Worm (Caenorhabditis elegans) whole organism, late embryonic: ENCODE measurements around the gene comt-1.
A peak's percentile ranks its signal among the peaks of the same experiment; 100 is the strongest.

ENCODE experiments used
- C38D4.7 ChIP-seq: fragments of 200-800 bp; sonication (Bioruptor generic); optimal IDR thresholded peaks from 2 replicates; lab custom pipeline; 2018; ENCODE audit warnings: mild to moderate bottlenecking, missing genetic modification characterization, moderate library complexity, missing compliant biosample characterization
- F13H6.1 ChIP-seq: sonication (generic microtip); optimal IDR thresholded peaks from 2 replicates; lab custom pipeline; 2016; ENCODE audit warnings: missing genetic modification characterization, missing compliant biosample characterization
- K09A11.1 ChIP-seq: sonication (generic microtip); optimal IDR thresholded peaks from 2 replicates; lab custom pipeline; 2017; ENCODE audit warnings: antibody characterized with exemption, mild to moderate bottlenecking, missing genetic modification characterization, missing compliant biosample characterization; ENCODE audit not compliant: insufficient read depth
- T23F11.4 ChIP-seq: fragments of 200-800 bp; sonication (Bioruptor generic); optimal IDR thresholded peaks from 2 replicates; lab custom pipeline; 2018; ENCODE audit warnings: mild to moderate bottlenecking, missing genetic modification characterization, missing compliant biosample characterization
- Y22D7AL.16 ChIP-seq: sonication (generic microtip); optimal IDR thresholded peaks from 2 replicates; lab custom pipeline; 2016; ENCODE audit warnings: missing genetic modification characterization, missing compliant biosample characterization
- ahr-1 ChIP-seq: sonication (generic microtip); optimal IDR thresholded peaks from 2 replicates; lab custom pipeline; 2016; ENCODE audit warnings: missing genetic modification characterization, missing compliant biosample characterization
- ceh-18 ChIP-seq: sonication (generic microtip); optimal IDR thresholded peaks from 2 replicates; lab custom pipeline; 2016; ENCODE audit warnings: missing genetic modification characterization, missing compliant biosample characterization
- ceh-19 ChIP-seq: fragments of 200-800 bp; sonication (Bioruptor generic); optimal IDR thresholded peaks from 2 replicates; lab custom pipeline; 2018; ENCODE audit warnings: mild to moderate bottlenecking, missing genetic modification characterization, missing compliant biosample characterization
- ceh-2 ChIP-seq: sonication (generic microtip); optimal IDR thresholded peaks from 2 replicates; lab custom pipeline; 2016; ENCODE audit warnings: missing genotype, missing genetic modification characterization, missing compliant biosample characterization
- ceh-24 ChIP-seq: sonication (generic microtip); optimal IDR thresholded peaks from 2 replicates; lab custom pipeline; 2016; ENCODE audit warnings: mild to moderate bottlenecking, missing genetic modification characterization, missing compliant biosample characterization
- ceh-30 ChIP-seq: fragments of 150-350 bp; optimal IDR thresholded peaks from 2 replicates; lab custom pipeline; 2014; ENCODE audit warnings: missing biosample characterization, missing genetic modification characterization
- ceh-31 ChIP-seq: sonication (generic microtip); optimal IDR thresholded peaks from 2 replicates; lab custom pipeline; 2016; ENCODE audit warnings: missing genetic modification characterization, missing compliant biosample characterization
- ceh-45 ChIP-seq: fragments of 200-800 bp; sonication (Bioruptor generic); IDR thresholded peaks from 2 replicates; pipeline ENCODE4 v1.3.6; 2022; ENCODE audit warnings: missing genetic modification reagents, missing genetic modification characterization, missing compliant biosample characterization
- ceh-48 ChIP-seq: sonication (generic microtip); optimal IDR thresholded peaks from 2 replicates; lab custom pipeline; 2016; ENCODE audit warnings: missing genetic modification characterization, inconsistent platforms, missing compliant biosample characterization
- dve-1 ChIP-seq: sonication (generic microtip); optimal IDR thresholded peaks from 2 replicates; lab custom pipeline; 2017; ENCODE audit warnings: antibody characterized with exemption, mild to moderate bottlenecking, missing genetic modification characterization, missing compliant biosample characterization
- elt-4 ChIP-seq: sonication (generic microtip); optimal IDR thresholded peaks from 2 replicates; lab custom pipeline; 2016; ENCODE audit warnings: missing genetic modification characterization, missing compliant biosample characterization
- ets-4 ChIP-seq: sonication (generic microtip); optimal IDR thresholded peaks from 2 replicates; lab custom pipeline; 2016; ENCODE audit warnings: missing genetic modification characterization, missing compliant biosample characterization
- fax-1 ChIP-seq: sonication (generic microtip); optimal IDR thresholded peaks from 2 replicates; lab custom pipeline; 2016; ENCODE audit warnings: missing genotype, missing genetic modification characterization, missing compliant biosample characterization
- hlh-13 ChIP-seq: fragments of 200-800 bp; sonication (Bioruptor generic); optimal IDR thresholded peaks from 2 replicates; lab custom pipeline; 2018; ENCODE audit warnings: mild to moderate bottlenecking, missing genetic modification characterization, missing compliant biosample characterization
- hlh-15 ChIP-seq: sonication (generic microtip); optimal IDR thresholded peaks from 2 replicates; lab custom pipeline; 2016; ENCODE audit warnings: missing genetic modification characterization, missing compliant biosample characterization
- hlh-30 ChIP-seq: sonication (generic microtip); optimal IDR thresholded peaks from 2 replicates; lab custom pipeline; 2017; ENCODE audit warnings: antibody characterized with exemption, missing genetic modification characterization, missing compliant biosample characterization; ENCODE audit not compliant: insufficient read depth
- hlh-6 ChIP-seq: sonication (generic microtip); optimal IDR thresholded peaks from 2 replicates; lab custom pipeline; 2016; ENCODE audit warnings: missing genotype, missing genetic modification characterization, missing compliant biosample characterization
- hlh-8 ChIP-seq: sonication (generic microtip); optimal IDR thresholded peaks from 2 replicates; lab custom pipeline; 2016; ENCODE audit warnings: missing genotype, missing genetic modification characterization, missing compliant biosample characterization
- lim-6 ChIP-seq: sonication (generic microtip); optimal IDR thresholded peaks from 2 replicates; lab custom pipeline; 2016; ENCODE audit warnings: missing genetic modification characterization, missing compliant biosample characterization
- lin-11 ChIP-seq: fragments of 200-800 bp; sonication (Bioruptor generic); optimal IDR thresholded peaks from 2 replicates; lab custom pipeline; 2018; ENCODE audit warnings: mild to moderate bottlenecking, missing genetic modification characterization, missing compliant biosample characterization
- madf-2 ChIP-seq: sonication (generic microtip); optimal IDR thresholded peaks from 2 replicates; lab custom pipeline; 2017; ENCODE audit warnings: missing genetic modification characterization, missing compliant biosample characterization
- mec-3 ChIP-seq: sonication (generic microtip); optimal IDR thresholded peaks from 2 replicates; lab custom pipeline; 2016; ENCODE audit warnings: borderline replicate concordance, missing genetic modification characterization, missing compliant biosample characterization
- nfya-1 ChIP-seq: sonication (generic microtip); optimal IDR thresholded peaks from 2 replicates; lab custom pipeline; 2017; ENCODE audit warnings: missing genetic modification characterization, mild to moderate bottlenecking, missing compliant biosample characterization, antibody characterized with exemption, moderate library complexity
- nhr-232 ChIP-seq: sonication (generic microtip); optimal IDR thresholded peaks from 2 replicates; lab custom pipeline; 2016; ENCODE audit warnings: missing genetic modification characterization, missing compliant biosample characterization
- npax-4 ChIP-seq: sonication (generic microtip); optimal IDR thresholded peaks from 2 replicates; lab custom pipeline; 2016; ENCODE audit warnings: missing genetic modification characterization, missing compliant biosample characterization
- pat-9 ChIP-seq: fragments of 200-800 bp; sonication (Bioruptor generic); optimal IDR thresholded peaks from 2 replicates; lab custom pipeline; 2018; ENCODE audit warnings: mild to moderate bottlenecking, missing genetic modification characterization, moderate library complexity, missing compliant biosample characterization
- pax-1 ChIP-seq: fragments of 150-350 bp; optimal IDR thresholded peaks from 2 replicates; lab custom pipeline; 2014; ENCODE audit warnings: missing biosample characterization, missing genetic modification characterization
- pha-2 ChIP-seq: sonication (generic microtip); optimal IDR thresholded peaks from 2 replicates; lab custom pipeline; 2017; ENCODE audit warnings: mild to moderate bottlenecking, missing genetic modification characterization, missing compliant biosample characterization
- pha-4 ChIP-seq: fragments of 150-350 bp; optimal IDR thresholded peaks from 2 replicates; lab custom pipeline; 2018; ENCODE audit warnings: missing biosample characterization, missing genetic modification reagents, missing genetic modification characterization
- pqm-1 ChIP-seq: sonication (generic microtip); optimal IDR thresholded peaks from 2 replicates; lab custom pipeline; 2016; ENCODE audit warnings: missing genetic modification characterization, missing compliant biosample characterization
- rnt-1 ChIP-seq: sonication (generic microtip); optimal IDR thresholded peaks from 2 replicates; lab custom pipeline; 2016; ENCODE audit warnings: missing genetic modification characterization, missing compliant biosample characterization
- sox-2 ChIP-seq: fragments of 200-800 bp; sonication (Bioruptor generic); IDR thresholded peaks from 2 replicates; pipeline ENCODE4 v1.3.6; 2022; ENCODE audit warnings: missing genetic modification reagents, missing genetic modification characterization, missing compliant biosample characterization
- syd-9 ChIP-seq: sonication (generic microtip); optimal IDR thresholded peaks from 2 replicates; lab custom pipeline; 2016; ENCODE audit warnings: mild to moderate bottlenecking, missing genetic modification characterization, moderate library complexity, missing compliant biosample characterization
- tbx-2 ChIP-seq: sonication (generic microtip); optimal IDR thresholded peaks from 2 replicates; lab custom pipeline; 2016; ENCODE audit warnings: missing genetic modification characterization, missing compliant biosample characterization
- tbx-7 ChIP-seq: sonication (generic microtip); optimal IDR thresholded peaks from 2 replicates; lab custom pipeline; 2016; ENCODE audit warnings: missing genotype, missing genetic modification characterization, missing compliant biosample characterization
- unc-3 ChIP-seq, 2 experiments: fragments of 200-800 bp in 1 of 2; sonication (Bioruptor generic) in 1 of 2; sonication (generic microtip) in 1 of 2; conservative IDR thresholded peaks in 1 of 2; optimal IDR thresholded peaks in 1 of 2; 2 replicates each; pipeline versions ENCODE4 v1.3.6 to Lab custom; 2016 to 2022; ENCODE audit warnings: missing compliant biosample characterization in 2 of 2, missing genetic modification characterization in 2 of 2, missing genetic modification reagents in 1 of 2

comt-1 gene

DNA sequence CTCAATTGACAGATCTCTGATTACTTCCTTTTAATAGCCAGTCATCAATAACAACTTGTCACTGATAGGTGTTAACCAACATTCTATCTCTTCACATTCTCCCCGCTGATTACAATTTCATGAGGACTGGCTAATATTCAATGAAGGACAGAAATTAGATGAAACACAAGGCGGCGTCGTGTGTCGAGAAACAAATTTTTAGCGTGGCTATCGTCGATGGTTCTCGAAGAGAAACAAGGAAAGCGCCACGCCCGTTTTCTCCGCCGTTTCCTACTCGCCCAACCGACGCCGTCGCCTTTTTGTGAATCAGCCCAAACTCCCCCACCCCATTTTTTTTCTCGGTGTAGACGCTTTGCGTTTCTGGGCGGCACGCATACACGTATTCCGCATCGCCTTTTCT lies 1.7 kb upstream of the comt-1 start, which contains the start of gene F53B3.6:
F53B3.6 (plus strand) TSS at position 284 of the 400 bp plus-strand sequence.
- TF ChIP-seq pat-9 (tag; lab: Kevin White, UChicago) (no peak), hlh-6 (no peak), ceh-24 (no peak), ahr-1 (tag; lab: Kevin White, UChicago) (no peak), tbx-2 (no peak), nhr-232 (no peak), fax-1 (tag; lab: Kevin White, UChicago) (no peak), hlh-30 (tag; lab: Kevin White, UChicago) (no peak), pax-1 (no peak), nfya-1 (tag; lab: Kevin White, UChicago) (no peak), F13H6.1 (tag; lab: Kevin White, UChicago) (no peak), T23F11.4 (GFP tag; lab: Kevin White, UChicago) (no peak), sox-2 (GFP tag; lab: Robert Waterston, UW) (no peak), ceh-2 (tag; lab: Kevin White, UChicago) (no peak), hlh-15 (tag; lab: Kevin White, UChicago) (no peak), ceh-48 (no peak), pha-4 (tag; lab: Kevin White, UChicago) (no peak), hlh-8 (tag; lab: Kevin White, UChicago) (no peak), dve-1 (tag; lab: Kevin White, UChicago) (no peak), C38D4.7 (GFP tag; lab: Kevin White, UChicago) (no peak)

- TF ChIP-seq unc-3 (GFP tag; conservative IDR thresholded peaks at IDR 0.05; lab: Robert Waterston, UW) (no peak), unc-3 (tag; optimal IDR thresholded peaks at IDR 0.05; lab: Kevin White, UChicago) (no peak), hlh-30 (tag; lab: Kevin White, UChicago) (peak; percentile 30)
- TF ChIP-seq, all 69 proteins: peak for 1
Measured at ce11 chrX:2858380-2858779, 3.9 kb downstream of the comt-1 start.

DNA sequence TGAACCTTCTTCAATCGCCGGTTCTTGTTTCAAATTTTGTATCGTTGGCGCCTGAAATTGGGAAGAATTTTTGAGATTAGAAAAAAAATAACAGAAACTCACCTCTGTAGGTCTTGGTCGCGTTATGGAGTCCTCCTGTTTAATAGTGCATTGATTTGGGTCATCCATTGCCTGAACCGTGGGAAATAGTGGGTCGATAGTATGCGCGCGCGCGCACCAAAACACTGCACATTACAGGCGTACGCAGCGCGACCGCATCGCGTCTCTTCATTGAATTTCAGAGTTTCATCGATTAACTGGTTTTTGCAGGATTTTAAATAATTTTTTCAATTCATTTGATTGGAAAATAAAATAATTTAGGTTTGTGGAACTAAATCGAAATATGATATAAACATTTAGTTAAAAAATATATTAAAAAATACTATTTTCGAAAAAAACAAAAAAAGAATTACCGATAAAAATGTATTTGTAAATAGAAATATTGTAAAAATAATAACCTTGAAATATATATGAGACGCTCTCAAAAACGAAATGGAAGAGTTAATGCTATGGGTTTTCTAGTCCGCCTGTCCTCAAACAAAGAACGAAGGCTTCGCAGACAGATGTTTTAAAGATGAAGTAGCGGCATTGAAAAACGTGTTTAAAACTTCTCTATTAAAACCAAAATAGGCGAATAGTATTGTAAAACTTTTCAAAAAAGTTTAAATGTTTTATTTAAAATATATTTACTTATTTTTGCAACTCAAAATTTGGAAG lies 5.0 kb downstream of the comt-1 start, which contains the start of gene tra-4:
tra-4 (minus strand) TSS at position 534 of the 756 bp plus-strand sequence.
- TF ChIP-seq hlh-6 (no peak), ceh-31 (peak; percentile 17)
- TF ChIP-seq, all 69 proteins: peak for 1

ce11 chrX:2853963-2854362 lies 8.3 kb downstream of the comt-1 start:
- TF ChIP-seq lin-11 (tag; lab: Kevin White, UChicago) (no peak), Y22D7AL.16 (tag; lab: Kevin White, UChicago) (no peak), nfya-1 (tag; lab: Kevin White, UChicago) (no peak)

ce11 chrX:2852388-2852908 lies 9.8 kb downstream of the comt-1 start, which contains the start of gene kin-29:
kin-29 (minus strand) TSS chrX:2852438.
- peak; percentile 94 for TF ChIP-seq ceh-31
- peak; percentile 57 for TF ChIP-seq madf-2 (tag; lab: Kevin White, UChicago)
- peak; percentile 95 for TF ChIP-seq tbx-2
- TF ChIP-seq mec-3, result peak; percentile 50
- TF ChIP-seq fax-1 (tag; lab: Kevin White, UChicago), result peak; percentile 68
- peak; percentile 68 for TF ChIP-seq syd-9
- no peak for TF ChIP-seq ceh-30 (tag; lab: Kevin White, UChicago)
- TF ChIP-seq K09A11.1 (tag; lab: Kevin White, UChicago), result no peak
- peak; percentile 45 for TF ChIP-seq pha-2
- TF ChIP-seq ceh-19 (GFP tag; lab: Kevin White, UChicago), result peak; percentile 80
- TF ChIP-seq lim-6 (tag; lab: Kevin White, UChicago), result peak; percentile 45
- peak; percentile 98 for TF ChIP-seq ceh-18
- peak; percentile 91 for TF ChIP-seq rnt-1 (tag; lab: Kevin White, UChicago)
- TF ChIP-seq pqm-1 (tag; lab: Kevin White, UChicago), result peak; percentile 74
- no peak for TF ChIP-seq tbx-7
- TF ChIP-seq ets-4 (tag; lab: Kevin White, UChicago), result peak; percentile 61
- peak; percentile 3 for TF ChIP-seq npax-4 (tag; lab: Kevin White, UChicago)
- no peak for TF ChIP-seq hlh-13 (GFP tag; lab: Kevin White, UChicago)
- peak; percentile 89 for TF ChIP-seq nfya-1 (tag; lab: Kevin White, UChicago)
- TF ChIP-seq ceh-45 (GFP tag; lab: Robert Waterston, UW), result no peak
- TF ChIP-seq elt-4 (tag; lab: Kevin White, UChicago), result no peak
- peak; percentile 22 for TF ChIP-seq T23F11.4 (GFP tag; lab: Kevin White, UChicago)
- no peak for TF ChIP-seq Y22D7AL.16 (tag; lab: Kevin White, UChicago)
- no peak for TF ChIP-seq ahr-1 (tag; lab: Kevin White, UChicago)
